Worm (Caenorhabditis elegans): Measurements from ENCODE around the gene lmp-1.

Gene lmp-1

ce11 chrX:6347013-6347412 is 30.5 kb downstream of the lmp-1 start, which contains the start of gene C03B1.9:
C03B1.9 (minus strand) TSS chrX:6347113.
- TF ChIP-seq tra-1 (GFP tag; IDR thresholded peaks at IDR 0.05) (no peak), Y75B8A.6 (GFP tag; IDR thresholded peaks at IDR 0.05) (no peak), ctbp-1 (GFP tag; IDR thresholded peaks at IDR 0.05) (no peak), tag-97 (GFP tag; IDR thresholded peaks at IDR 0.05) (no peak), F44E2.7 (GFP tag; IDR thresholded peaks at IDR 0.05) (no peak), mxl-3 (GFP tag; optimal IDR thresholded peaks at IDR 0.05) (no peak), saeg-2 (GFP tag; IDR thresholded peaks at IDR 0.05) (no peak), lin-15B (tag; optimal IDR thresholded peaks at IDR 0.05) (no peak), nhr-11 (tag; optimal IDR thresholded peaks at IDR 0.05) (no peak), hlh-30 (tag; optimal IDR thresholded peaks at IDR 0.05; ENCODE audit: insufficient read depth) (no peak), Y105C5A.15 (GFP tag; IDR thresholded peaks at IDR 0.05) (no peak)

ce11 chrX:6345785-6346184 is 31.7 kb downstream of the lmp-1 start:
- TF ChIP-seq unc-62 (GFP tag; optimal IDR thresholded peaks at IDR 0.05 in 1 of 2) (peak in 1 of 2 experiments; percentile 90), unc-62 (tag; optimal IDR thresholded peaks at IDR 0.05) (no peak), vab-7 (GFP tag; IDR thresholded peaks at IDR 0.05) (no peak)

- TF ChIP-seq lin-1 (GFP tag; IDR thresholded peaks at IDR 0.05) = no peak
- no peak for TF ChIP-seq Y105C5A.15 (GFP tag; IDR thresholded peaks at IDR 0.05)
These were observed 36.0 kb downstream of the lmp-1 start, which contains the start of gene C03B1.7 for ce11 chrX:6341513-6341912. C03B1.7 (plus strand) TSS chrX:6341813.

- peak; percentile 6 for TF ChIP-seq mxl-3 (GFP tag; optimal IDR thresholded peaks at IDR 0.05)
- no peak for TF ChIP-seq spr-1 (tag; optimal IDR thresholded peaks at IDR 0.05)
- TF ChIP-seq mdt-29 (GFP tag; IDR thresholded peaks at IDR 0.05) = 0 out of 2 replicates have a peak, but pooled peaks have one; percentile 37
- no peak for TF ChIP-seq lin-29 (GFP tag; IDR thresholded peaks at IDR 0.05)
- TF ChIP-seq hlh-11 (tag; optimal IDR thresholded peaks at IDR 0.05) = peak; percentile 87
- peak; percentile 54; the same call in 1 of the 2 replicates for TF ChIP-seq T26A8.4 (GFP tag; IDR thresholded peaks at IDR 0.05)
- peak in 1 of 2 experiments; percentile 29 for TF ChIP-seq daf-16 (GFP tag; optimal IDR thresholded peaks at IDR 0.05)
- peak; percentile 94 for TF ChIP-seq daf-16 (tag; optimal IDR thresholded peaks at IDR 0.05)
- no peak for TF ChIP-seq lin-39 (tag; optimal IDR thresholded peaks at IDR 0.05)
- peak; percentile 83 for TF ChIP-seq aha-1 (tag)
- TF ChIP-seq lin-1 (GFP tag; IDR thresholded peaks at IDR 0.05) = peak; percentile 52; the same call in 1 of the 2 replicates
- TF ChIP-seq mes-2 (tag; optimal IDR thresholded peaks at IDR 0.05; ENCODE audit: poor library complexity, severe bottlenecking) = peak; percentile 39
- TF ChIP-seq mdl-1 (tag; optimal IDR thresholded peaks at IDR 0.05) = no peak
- TF ChIP-seq hlh-30 (tag; optimal IDR thresholded peaks at IDR 0.05; ENCODE audit: insufficient read depth) = peak; percentile 30
- peak; percentile 20 for TF ChIP-seq nhr-48 (tag; optimal IDR thresholded peaks at IDR 0.05)
- peak; percentile 33 for TF ChIP-seq nhr-10 (tag; optimal IDR thresholded peaks at IDR 0.05)
- TF ChIP-seq dmd-6 (GFP tag; IDR thresholded peaks at IDR 0.05) = peak; percentile 86
- TF ChIP-seq ztf-7 (tag; optimal IDR thresholded peaks at IDR 0.05) = peak; percentile 24
- TF ChIP-seq mep-1 (tag; optimal IDR thresholded peaks at IDR 0.05) = no peak
- TF ChIP-seq dve-1 (tag; optimal IDR thresholded peaks at IDR 0.05; ENCODE audit: insufficient read depth) = peak; percentile 96
- TF ChIP-seq ceh-20 (GFP tag; IDR thresholded peaks at IDR 0.05) = no peak
- TF ChIP-seq nhr-102 (tag; optimal IDR thresholded peaks at IDR 0.05) = peak; percentile 43
- TF ChIP-seq T20F7.1 (GFP tag; optimal IDR thresholded peaks at IDR 0.05) = no peak
- TF ChIP-seq aly-2 (tag; optimal IDR thresholded peaks at IDR 0.05) = no peak
- no peak for TF ChIP-seq tag-97 (GFP tag; IDR thresholded peaks at IDR 0.05)
- TF ChIP-seq unc-62 (GFP tag; optimal IDR thresholded peaks at IDR 0.05 in 1 of 2) = peak; percentile 13 to 23
- no peak for TF ChIP-seq unc-62 (tag; optimal IDR thresholded peaks at IDR 0.05)
- TF ChIP-seq lim-7 (GFP tag; IDR thresholded peaks at IDR 0.05) = no peak
- no peak for TF ChIP-seq daf-12 (tag; optimal IDR thresholded peaks at IDR 0.05)
- peak; percentile 98 for TF ChIP-seq pqm-1 (tag; optimal IDR thresholded peaks at IDR 0.05)
- peak; percentile 98 for TF ChIP-seq nhr-28 (tag; optimal IDR thresholded peaks at IDR 0.05)
- TF ChIP-seq hif-1 (tag; optimal IDR thresholded peaks at IDR 0.05) = peak in 1 of 2 experiments; percentile 19
- TF ChIP-seq nhr-77 (tag; optimal IDR thresholded peaks at IDR 0.05) = peak; percentile 65
- peak; percentile 85 for TF ChIP-seq php-3 (GFP tag; IDR thresholded peaks at IDR 0.05)
These were observed 39.0 kb downstream of the lmp-1 start for ce11 chrX:6338446-6338845.
